Worm (Caenorhabditis elegans) whole organism, late embryonic: ENCODE measurements around the gene ZK105.6.
"Not testable (repeated sequence)": the region's sequence is repeated elsewhere in the genome, so short reads cannot be mapped to it uniquely, and the experiment has no call there.

Experiments
- C08G9.2 ChIP-seq: sonication (generic microtip); optimal IDR thresholded peaks from 2 replicates; lab custom pipeline; 2016; ENCODE audit warnings: mild to moderate bottlenecking, missing genetic modification characterization, moderate library complexity, missing compliant biosample characterization
- C38D4.7 ChIP-seq: fragments of 200-800 bp; sonication (Bioruptor generic); optimal IDR thresholded peaks from 2 replicates; lab custom pipeline; 2018; ENCODE audit warnings: mild to moderate bottlenecking, missing genetic modification characterization, moderate library complexity, missing compliant biosample characterization
- F13H6.1 ChIP-seq: sonication (generic microtip); optimal IDR thresholded peaks from 2 replicates; lab custom pipeline; 2016; ENCODE audit warnings: missing genetic modification characterization, missing compliant biosample characterization
- T23F11.4 ChIP-seq: fragments of 200-800 bp; sonication (Bioruptor generic); optimal IDR thresholded peaks from 2 replicates; lab custom pipeline; 2018; ENCODE audit warnings: mild to moderate bottlenecking, missing genetic modification characterization, missing compliant biosample characterization
- Y22D7AL.16 ChIP-seq: sonication (generic microtip); optimal IDR thresholded peaks from 2 replicates; lab custom pipeline; 2016; ENCODE audit warnings: missing genetic modification characterization, missing compliant biosample characterization
- ama-1 ChIP-seq: fragments of 150-350 bp; optimal IDR thresholded peaks from 2 replicates; lab custom pipeline; 2014
- ceh-19 ChIP-seq: fragments of 200-800 bp; sonication (Bioruptor generic); optimal IDR thresholded peaks from 2 replicates; lab custom pipeline; 2018; ENCODE audit warnings: mild to moderate bottlenecking, missing genetic modification characterization, missing compliant biosample characterization
- ceh-2 ChIP-seq: sonication (generic microtip); optimal IDR thresholded peaks from 2 replicates; lab custom pipeline; 2016; ENCODE audit warnings: missing genotype, missing genetic modification characterization, missing compliant biosample characterization
- ceh-22 ChIP-seq: sonication (generic microtip); optimal IDR thresholded peaks from 2 replicates; lab custom pipeline; 2017; ENCODE audit warnings: missing biosample characterization, missing genetic modification characterization
- ceh-24 ChIP-seq: sonication (generic microtip); optimal IDR thresholded peaks from 2 replicates; lab custom pipeline; 2016; ENCODE audit warnings: mild to moderate bottlenecking, missing genetic modification characterization, missing compliant biosample characterization
- ceh-31 ChIP-seq: sonication (generic microtip); optimal IDR thresholded peaks from 2 replicates; lab custom pipeline; 2016; ENCODE audit warnings: missing genetic modification characterization, missing compliant biosample characterization
- ceh-34 ChIP-seq: sonication (generic microtip); optimal IDR thresholded peaks from 2 replicates; lab custom pipeline; 2016; ENCODE audit warnings: mild to moderate bottlenecking, missing genetic modification characterization, missing compliant biosample characterization
- ceh-48 ChIP-seq: sonication (generic microtip); optimal IDR thresholded peaks from 2 replicates; lab custom pipeline; 2016; ENCODE audit warnings: missing genetic modification characterization, inconsistent platforms, missing compliant biosample characterization
- ceh-9 ChIP-seq: sonication (generic microtip); optimal IDR thresholded peaks from 2 replicates; lab custom pipeline; 2016; ENCODE audit warnings: mild to moderate bottlenecking, missing genetic modification characterization, inconsistent platforms, missing compliant biosample characterization
- che-1 ChIP-seq: sonication (generic microtip); optimal IDR thresholded peaks from 2 replicates; lab custom pipeline; 2016; ENCODE audit warnings: mild to moderate bottlenecking, missing genetic modification characterization, missing compliant biosample characterization
- dmd-4 ChIP-seq: sonication (generic microtip); optimal IDR thresholded peaks from 2 replicates; lab custom pipeline; 2016; ENCODE audit warnings: borderline replicate concordance, missing genetic modification characterization, missing compliant biosample characterization
- elt-2 ChIP-seq: sonication (generic microtip); optimal IDR thresholded peaks from 2 replicates; lab custom pipeline; 2016; ENCODE audit warnings: missing genetic modification reagents, missing genetic modification characterization, missing compliant biosample characterization
- ets-4 ChIP-seq: sonication (generic microtip); optimal IDR thresholded peaks from 2 replicates; lab custom pipeline; 2016; ENCODE audit warnings: missing genetic modification characterization, missing compliant biosample characterization
- eyg-1 ChIP-seq: sonication (generic microtip); optimal IDR thresholded peaks from 2 replicates; lab custom pipeline; 2016; ENCODE audit warnings: missing genotype, missing genetic modification characterization, missing compliant biosample characterization
- fax-1 ChIP-seq: sonication (generic microtip); optimal IDR thresholded peaks from 2 replicates; lab custom pipeline; 2016; ENCODE audit warnings: missing genotype, missing genetic modification characterization, missing compliant biosample characterization
- fkh-6 ChIP-seq: sonication (generic microtip); optimal IDR thresholded peaks from 2 replicates; lab custom pipeline; 2016; ENCODE audit warnings: missing genetic modification characterization, missing compliant biosample characterization
- hlh-15 ChIP-seq: sonication (generic microtip); optimal IDR thresholded peaks from 2 replicates; lab custom pipeline; 2016; ENCODE audit warnings: missing genetic modification characterization, missing compliant biosample characterization
- hlh-30 ChIP-seq: sonication (generic microtip); optimal IDR thresholded peaks from 2 replicates; lab custom pipeline; 2017; ENCODE audit warnings: antibody characterized with exemption, missing genetic modification characterization, missing compliant biosample characterization; ENCODE audit not compliant: insufficient read depth
- hlh-6 ChIP-seq: sonication (generic microtip); optimal IDR thresholded peaks from 2 replicates; lab custom pipeline; 2016; ENCODE audit warnings: missing genotype, missing genetic modification characterization, missing compliant biosample characterization
- lim-6 ChIP-seq: sonication (generic microtip); optimal IDR thresholded peaks from 2 replicates; lab custom pipeline; 2016; ENCODE audit warnings: missing genetic modification characterization, missing compliant biosample characterization
- madf-2 ChIP-seq: sonication (generic microtip); optimal IDR thresholded peaks from 2 replicates; lab custom pipeline; 2017; ENCODE audit warnings: missing genetic modification characterization, missing compliant biosample characterization
- mec-3 ChIP-seq: sonication (generic microtip); optimal IDR thresholded peaks from 2 replicates; lab custom pipeline; 2016; ENCODE audit warnings: borderline replicate concordance, missing genetic modification characterization, missing compliant biosample characterization
- nhr-232 ChIP-seq: sonication (generic microtip); optimal IDR thresholded peaks from 2 replicates; lab custom pipeline; 2016; ENCODE audit warnings: missing genetic modification characterization, missing compliant biosample characterization
- odd-2 ChIP-seq: sonication (generic microtip); optimal IDR thresholded peaks from 2 replicates; lab custom pipeline; 2017; ENCODE audit warnings: antibody characterized with exemption, mild to moderate bottlenecking, missing genetic modification characterization, missing compliant biosample characterization
- pax-1 ChIP-seq: fragments of 150-350 bp; optimal IDR thresholded peaks from 2 replicates; lab custom pipeline; 2014; ENCODE audit warnings: missing biosample characterization, missing genetic modification characterization
- pha-4 ChIP-seq: fragments of 150-350 bp; optimal IDR thresholded peaks from 2 replicates; lab custom pipeline; 2018; ENCODE audit warnings: missing biosample characterization, missing genetic modification reagents, missing genetic modification characterization
- pros-1 ChIP-seq: fragments of 150-350 bp; optimal IDR thresholded peaks from 2 replicates; lab custom pipeline; 2014; ENCODE audit warnings: missing biosample characterization, missing genetic modification reagents, missing genetic modification characterization
- rnt-1 ChIP-seq: sonication (generic microtip); optimal IDR thresholded peaks from 2 replicates; lab custom pipeline; 2016; ENCODE audit warnings: missing genetic modification characterization, missing compliant biosample characterization
- sdc-2 ChIP-seq: sonication (generic microtip); optimal IDR thresholded peaks from 2 replicates; lab custom pipeline; 2016; ENCODE audit warnings: missing genotype, missing genetic modification characterization, missing compliant biosample characterization
- sox-2 ChIP-seq: fragments of 200-800 bp; sonication (Bioruptor generic); IDR thresholded peaks from 2 replicates; pipeline ENCODE4 v1.3.6; 2022; ENCODE audit warnings: missing genetic modification reagents, missing genetic modification characterization, missing compliant biosample characterization
- syd-9 ChIP-seq: sonication (generic microtip); optimal IDR thresholded peaks from 2 replicates; lab custom pipeline; 2016; ENCODE audit warnings: mild to moderate bottlenecking, missing genetic modification characterization, moderate library complexity, missing compliant biosample characterization
- ttx-3 ChIP-seq: sonication (generic microtip); optimal IDR thresholded peaks from 2 replicates; lab custom pipeline; 2016; ENCODE audit warnings: missing genetic modification reagents, missing genetic modification characterization, missing compliant biosample characterization
- unc-42 ChIP-seq: sonication (generic microtip); optimal IDR thresholded peaks from 2 replicates; lab custom pipeline; 2016; ENCODE audit warnings: missing genotype, missing genetic modification characterization, missing compliant biosample characterization
- unc-86 ChIP-seq: sonication (generic microtip); optimal IDR thresholded peaks from 2 replicates; lab custom pipeline; 2016; ENCODE audit warnings: missing genetic modification characterization, missing compliant biosample characterization
- ztf-16 ChIP-seq: sonication (generic microtip); optimal IDR thresholded peaks from 2 replicates; lab custom pipeline; 2017; ENCODE audit warnings: missing genetic modification characterization, missing compliant biosample characterization

Gene ZK105.6

DNA sequence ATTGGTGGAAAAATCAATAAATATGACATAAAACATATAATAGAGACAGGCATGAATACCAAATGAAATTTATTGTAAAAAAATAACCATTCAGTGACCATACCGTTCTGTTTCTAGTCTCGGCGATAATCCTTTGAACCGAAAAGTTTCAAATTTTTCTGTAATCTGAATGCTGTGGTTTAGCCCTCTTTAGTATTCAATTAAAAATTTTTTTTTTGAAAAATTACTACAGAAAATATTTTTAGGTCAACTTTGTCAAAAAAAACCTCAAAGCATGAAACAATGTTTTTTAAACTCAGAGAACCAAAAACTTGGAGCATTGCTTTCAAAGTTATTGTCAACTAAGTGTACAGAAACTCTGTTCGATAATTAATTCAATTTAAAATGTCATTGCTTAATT lies 15.3 kb downstream of the ZK105.6 start, which contains the start of gene ZK105.11:
TSS of gene ZK105.11 (minus strand) at position 101 of the 400 bp plus-strand sequence.
- no peak for TF ChIP-seq hlh-6 (tag; lab: Kevin White, UChicago)
- TF ChIP-seq ceh-2: no peak
- TF ChIP-seq fkh-6 (tag; lab: Kevin White, UChicago): no peak
- TF ChIP-seq T23F11.4: no peak
- TF ChIP-seq rnt-1 (tag; lab: Kevin White, UChicago): no peak
- TF ChIP-seq ceh-19: no peak
- no peak for TF ChIP-seq che-1
- TF ChIP-seq F13H6.1: no peak
- TF ChIP-seq, all 69 proteins: peak for 0

DNA sequence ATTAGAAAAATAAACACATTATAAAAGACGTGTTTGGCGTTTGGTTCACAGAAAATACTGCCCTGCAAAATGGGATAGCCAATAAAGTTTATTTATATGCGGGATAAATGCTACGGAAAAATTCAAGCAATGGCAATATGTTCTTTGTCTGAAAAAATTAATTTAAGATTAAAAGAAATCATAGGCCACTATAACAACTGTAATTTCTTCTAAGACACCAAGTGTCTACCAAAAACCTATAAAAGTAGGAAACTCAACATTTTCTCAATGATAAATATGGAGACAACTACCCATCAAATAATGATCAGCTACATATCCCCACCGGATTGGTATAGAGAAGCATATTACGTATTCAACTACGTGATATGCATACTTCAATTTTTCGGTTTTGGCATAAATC lies 18.6 kb downstream of the ZK105.6 start, which contains the start of gene srw-3:
TSS of gene srw-3 (plus strand) at position 301 of the 400 bp plus-strand sequence.
- TF ChIP-seq unc-86 (tag; lab: Kevin White, UChicago) (no peak), Y22D7AL.16 (tag; lab: Kevin White, UChicago) (no peak), ceh-22 (tag; lab: Kevin White, UChicago) (no peak), ztf-16 (tag; lab: Kevin White, UChicago) (no peak), syd-9 (tag; lab: Kevin White, UChicago) (no peak), sox-2 (GFP tag; lab: Robert Waterston, UW) (no peak), hlh-30 (tag; lab: Kevin White, UChicago) (no peak), ceh-24 (tag; lab: Kevin White, UChicago) (no peak), C38D4.7 (GFP tag; lab: Kevin White, UChicago) (no peak), pha-4 (tag; lab: Kevin White, UChicago) (no peak), ets-4 (tag; lab: Kevin White, UChicago) (no peak), ceh-34 (tag; lab: Kevin White, UChicago) (no peak), madf-2 (tag; lab: Kevin White, UChicago) (no peak), nhr-232 (tag; lab: Kevin White, UChicago) (no peak), dmd-4 (tag; lab: Kevin White, UChicago) (no peak)

DNA sequence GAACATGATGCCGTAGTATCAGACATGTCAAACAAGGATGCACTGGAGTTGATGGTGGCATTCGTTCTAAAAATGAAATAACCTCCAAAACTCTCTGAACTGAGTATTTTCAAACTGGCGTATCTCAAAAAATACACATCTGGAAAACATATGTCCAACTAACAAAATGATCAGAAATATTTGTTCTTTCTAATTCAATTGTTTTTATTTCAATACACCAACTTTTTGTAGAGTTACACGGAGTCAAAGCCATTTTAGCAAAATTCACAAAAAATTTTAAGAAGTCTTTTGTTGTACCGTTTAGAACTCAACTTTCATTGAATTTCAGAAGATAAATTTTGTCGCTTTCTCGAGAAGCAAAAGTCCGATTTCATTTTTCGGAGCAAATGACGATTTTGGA lies 20.3 kb downstream of the ZK105.6 start, which contains the start of gene srsx-40:
TSS of gene srsx-40 (minus strand) at position 101 of the 400 bp plus-strand sequence.
- TF ChIP-seq pax-1, ceh-34, madf-2 (tag; lab: Kevin White, UChicago): not testable (repeated sequence)
- TF ChIP-seq, all 69 proteins: peak for 0; not testable (repeated sequence) for 69

DNA sequence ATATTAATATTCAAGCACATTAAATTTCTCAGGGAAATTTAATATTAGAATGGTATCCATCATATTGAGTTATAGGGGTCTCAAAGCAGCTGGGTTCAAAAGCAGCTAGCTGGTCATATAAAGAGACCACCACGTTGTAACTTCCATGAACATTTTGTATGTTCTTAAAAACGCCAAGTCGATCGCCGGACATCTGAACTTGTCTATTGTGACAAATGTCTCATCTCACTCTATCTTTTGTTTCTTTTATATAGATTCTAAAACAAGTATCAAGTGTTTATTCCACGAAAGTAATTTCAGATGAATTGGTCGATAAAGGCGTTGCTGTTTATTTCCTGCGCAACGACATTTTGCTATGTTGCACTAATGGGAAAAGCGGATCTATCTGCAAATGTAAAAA lies 27.0 kb downstream of the ZK105.6 start, which contains the start of gene ZK105.3:
TSS of gene ZK105.3 (plus strand) at position 301 of the 400 bp plus-strand sequence.
- TF ChIP-seq lim-6 (tag; lab: Kevin White, UChicago): no peak
- no peak for TF ChIP-seq mec-3
- no peak for TF ChIP-seq C08G9.2 (tag; lab: Kevin White, UChicago)
- no peak for TF ChIP-seq ama-1
- no peak for TF ChIP-seq eyg-1
- no peak for TF ChIP-seq ceh-9 (tag; lab: Kevin White, UChicago)
- no peak for TF ChIP-seq elt-2 (tag; lab: Kevin White, UChicago)
- TF ChIP-seq pros-1 (tag; lab: Kevin White, UChicago): no peak
- TF ChIP-seq che-1: no peak
- TF ChIP-seq hlh-15: no peak
- no peak for TF ChIP-seq ceh-31
- no peak for TF ChIP-seq sdc-2 (tag; lab: Kevin White, UChicago)
- no peak for TF ChIP-seq odd-2 (tag; lab: Kevin White, UChicago)
- TF ChIP-seq ceh-48 (tag; lab: Kevin White, UChicago): no peak
- TF ChIP-seq ttx-3: no peak
- no peak for TF ChIP-seq unc-42 (tag; lab: Kevin White, UChicago)
- TF ChIP-seq C38D4.7 (GFP tag; lab: Kevin White, UChicago): no peak
- no peak for TF ChIP-seq fax-1 (tag; lab: Kevin White, UChicago)
- no peak for TF ChIP-seq T23F11.4
- TF ChIP-seq F13H6.1: no peak
- TF ChIP-seq, all 69 proteins: peak for 0
